Worm (Caenorhabditis elegans) whole organism, mixed stage, embryonic: Measurements from ENCODE around the gene Y11D7A.10.
"Not testable (repeated sequence)": the region's sequence is repeated elsewhere in the genome, so short reads cannot be mapped to it uniquely, and the experiment has no call there.

Source experiments
- M03D4.4 ChIP-seq: sonication (generic microtip); optimal IDR thresholded peaks from 2 replicates; lab custom pipeline; 2017; ENCODE audit warnings: mild to moderate bottlenecking, missing genetic modification characterization, missing compliant biosample characterization
- bed-3 ChIP-seq: fragments of 200-800 bp; sonication (Bioruptor generic); optimal IDR thresholded peaks from 3 replicates; lab custom pipeline; 2018; ENCODE audit warnings: mild to moderate bottlenecking, missing genetic modification characterization, moderate library complexity, missing compliant biosample characterization
- blmp-1 ChIP-seq: fragments of 150-350 bp; optimal IDR thresholded peaks from 2 replicates; lab custom pipeline; 2014; ENCODE audit warnings: missing biosample characterization, missing genetic modification characterization
- ceh-43 ChIP-seq: fragments of 200-800 bp; sonication (Bioruptor generic); optimal IDR thresholded peaks from 2 replicates; lab custom pipeline; 2018; ENCODE audit warnings: mild to moderate bottlenecking, missing genetic modification characterization, moderate library complexity, missing compliant biosample characterization
- ceh-83 ChIP-seq: fragments of 200-800 bp; sonication (Bioruptor generic); optimal IDR thresholded peaks from 2 replicates; lab custom pipeline; 2018; ENCODE audit warnings: mild to moderate bottlenecking, missing genetic modification characterization, missing compliant biosample characterization
- ces-1 ChIP-seq: fragments of 150-350 bp; optimal IDR thresholded peaks from 2 replicates; lab custom pipeline; 2014; ENCODE audit warnings: missing biosample characterization, missing genetic modification reagents, missing genetic modification characterization
- cnd-1 ChIP-seq: fragments of 200-800 bp; sonication (Bioruptor generic); optimal IDR thresholded peaks from 2 replicates; lab custom pipeline; 2018; ENCODE audit warnings: mild to moderate bottlenecking, missing genetic modification characterization, missing compliant biosample characterization
- drap-1 ChIP-seq: fragments of 200-800 bp; sonication (Bioruptor generic); optimal IDR thresholded peaks from 3 replicates; lab custom pipeline; 2018; ENCODE audit warnings: mild to moderate bottlenecking, missing genetic modification characterization, missing compliant biosample characterization
- elt-1 ChIP-seq: sonication (generic microtip); optimal IDR thresholded peaks from 2 replicates; lab custom pipeline; 2017; ENCODE audit warnings: missing genetic modification characterization, mild to moderate bottlenecking, missing compliant biosample characterization, antibody characterized with exemption, moderate library complexity, borderline replicate concordance; ENCODE audit not compliant: insufficient read depth
- elt-3 ChIP-seq: fragments of 150-350 bp; optimal IDR thresholded peaks from 2 replicates; lab custom pipeline; 2014; ENCODE audit warnings: missing biosample characterization, missing genetic modification characterization
- flh-1 ChIP-seq: fragments of 200-800 bp; sonication (Bioruptor generic); optimal IDR thresholded peaks from 2 replicates; lab custom pipeline; 2018; ENCODE audit warnings: mild to moderate bottlenecking, missing genetic modification characterization, moderate library complexity, missing compliant biosample characterization
- ham-2 ChIP-seq: fragments of 200-800 bp; sonication (Bioruptor generic); optimal IDR thresholded peaks from 2 replicates; lab custom pipeline; 2018; ENCODE audit warnings: mild to moderate bottlenecking, missing genetic modification characterization, missing compliant biosample characterization
- hlh-1 ChIP-seq: fragments of 150-350 bp; optimal IDR thresholded peaks from 2 replicates; lab custom pipeline; 2014; ENCODE audit warnings: missing biosample characterization, missing genetic modification reagents, missing genetic modification characterization
- lin-13 ChIP-seq: fragments of 150-350 bp; optimal IDR thresholded peaks from 2 replicates; lab custom pipeline; 2014; ENCODE audit warnings: missing biosample characterization, missing genetic modification characterization
- lin-32 ChIP-seq: fragments of 200-800 bp; sonication (Bioruptor generic); optimal IDR thresholded peaks from 2 replicates; lab custom pipeline; 2018; ENCODE audit warnings: mild to moderate bottlenecking, missing genetic modification characterization, missing compliant biosample characterization
- mab-5 ChIP-seq: fragments of 150-350 bp; optimal IDR thresholded peaks from 2 replicates; lab custom pipeline; 2014; ENCODE audit warnings: missing biosample characterization, missing genetic modification characterization
- mep-1 ChIP-seq: fragments of 150-350 bp; optimal IDR thresholded peaks from 2 replicates; lab custom pipeline; 2017; ENCODE audit warnings: missing biosample characterization, missing genetic modification reagents, missing genetic modification characterization, inconsistent platforms
- nhr-12 ChIP-seq: fragments of 150-350 bp; optimal IDR thresholded peaks from 2 replicates; lab custom pipeline; 2014; ENCODE audit warnings: missing biosample characterization, missing genetic modification characterization
- nhr-2 ChIP-seq: fragments of 150-350 bp; optimal IDR thresholded peaks from 2 replicates; lab custom pipeline; 2014; ENCODE audit warnings: missing biosample characterization, missing genetic modification characterization
- nhr-237 ChIP-seq: fragments of 150-350 bp; optimal IDR thresholded peaks from 2 replicates; lab custom pipeline; 2014; ENCODE audit warnings: missing biosample characterization, missing genetic modification characterization
- nhr-28 ChIP-seq: fragments of 150-350 bp; optimal IDR thresholded peaks from 2 replicates; lab custom pipeline; 2014; ENCODE audit warnings: missing biosample characterization, missing genetic modification characterization
- nhr-76 ChIP-seq: sonication (generic microtip); optimal IDR thresholded peaks from 2 replicates; lab custom pipeline; 2017; ENCODE audit warnings: missing biosample characterization, missing genetic modification characterization
- pha-4 ChIP-seq: fragments of 150-350 bp; optimal IDR thresholded peaks from 2 replicates; lab custom pipeline; 2018; ENCODE audit warnings: missing biosample characterization, missing genetic modification reagents, missing genetic modification characterization
- sem-2 ChIP-seq: fragments of 200-800 bp; sonication (Bioruptor generic); optimal IDR thresholded peaks from 2 replicates; lab custom pipeline; 2018; ENCODE audit warnings: mild to moderate bottlenecking, missing genetic modification characterization, missing compliant biosample characterization
- sptf-1 ChIP-seq: sonication (generic microtip); optimal IDR thresholded peaks from 2 replicates; lab custom pipeline; 2017; ENCODE audit warnings: mild to moderate bottlenecking, missing genetic modification characterization, moderate library complexity, missing compliant biosample characterization
- tbx-8 ChIP-seq: fragments of 200-800 bp; sonication (Bioruptor generic); optimal IDR thresholded peaks from 2 replicates; lab custom pipeline; 2018; ENCODE audit warnings: mild to moderate bottlenecking, missing genetic modification characterization, moderate library complexity, missing compliant biosample characterization
- unc-120 ChIP-seq: sonication (generic microtip); optimal IDR thresholded peaks from 2 replicates; lab custom pipeline; 2017; ENCODE audit warnings: missing genetic modification characterization, missing compliant biosample characterization; ENCODE audit not compliant: poor library complexity, severe bottlenecking
- unc-39 ChIP-seq: fragments of 150-350 bp; optimal IDR thresholded peaks from 2 replicates; lab custom pipeline; 2014; ENCODE audit warnings: missing biosample characterization, missing genetic modification characterization
- unc-62 ChIP-seq: fragments of 150-350 bp; optimal IDR thresholded peaks from 2 replicates; lab custom pipeline; 2014; ENCODE audit warnings: missing biosample characterization, missing genetic modification reagents, missing genetic modification characterization
- zip-8 ChIP-seq: fragments of 150-350 bp; optimal IDR thresholded peaks from 2 replicates; lab custom pipeline; 2014; ENCODE audit warnings: missing biosample characterization, missing genetic modification characterization
- ztf-11 ChIP-seq: fragments of 150-350 bp; optimal IDR thresholded peaks from 2 replicates; lab custom pipeline; 2014; ENCODE audit warnings: missing biosample characterization, missing genetic modification characterization

The Y11D7A.10 gene

DNA sequence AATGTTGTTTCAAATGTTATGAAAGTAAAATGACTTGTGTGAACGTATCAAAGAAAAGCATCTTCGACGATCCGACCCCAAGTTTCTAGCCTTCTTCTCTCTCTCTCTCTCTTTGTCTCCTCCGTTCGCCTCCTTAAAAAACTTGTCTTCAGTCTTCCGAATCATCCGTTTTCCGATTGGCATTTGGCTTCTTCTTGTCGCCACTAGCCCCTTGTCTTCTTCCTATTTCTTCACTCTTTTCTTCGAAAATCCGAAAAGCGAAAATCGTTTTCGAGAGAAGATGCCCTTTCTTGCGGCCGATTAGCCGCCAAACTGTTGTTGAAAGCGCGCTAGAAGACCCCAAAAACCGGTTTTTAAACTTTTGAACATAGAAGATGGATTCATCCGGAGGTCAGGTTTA, 1.0 kb downstream of the Y11D7A.10 start:
- TF ChIP-seq ztf-11, result no peak
- TF ChIP-seq ham-2 (GFP tag; lab: Kevin White, UChicago), result peak; percentile 6
- no peak for TF ChIP-seq hlh-1

DNA sequence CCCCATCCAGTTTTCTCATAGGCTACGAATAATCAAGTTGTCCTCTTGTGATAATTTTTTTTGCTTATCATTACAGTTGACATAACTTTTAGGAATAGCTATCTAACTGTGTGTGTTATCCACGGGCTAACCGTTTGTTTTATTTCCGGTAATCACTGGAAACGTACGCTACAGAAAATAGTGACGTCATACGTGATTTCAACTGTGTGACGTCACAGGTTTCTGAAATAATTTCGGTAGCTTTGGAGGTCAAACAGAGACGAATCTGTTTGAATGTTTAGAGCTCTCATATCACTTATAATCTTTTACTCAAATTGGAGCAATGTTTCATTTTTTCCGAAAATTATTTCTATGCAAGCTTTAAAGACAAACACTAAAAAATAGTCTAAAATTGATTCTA, 2.7 kb downstream of the Y11D7A.10 start:
- TF ChIP-seq bed-3 (GFP tag; lab: Kevin White, UChicago) (no peak), zip-8 (peak; percentile 88)

DNA sequence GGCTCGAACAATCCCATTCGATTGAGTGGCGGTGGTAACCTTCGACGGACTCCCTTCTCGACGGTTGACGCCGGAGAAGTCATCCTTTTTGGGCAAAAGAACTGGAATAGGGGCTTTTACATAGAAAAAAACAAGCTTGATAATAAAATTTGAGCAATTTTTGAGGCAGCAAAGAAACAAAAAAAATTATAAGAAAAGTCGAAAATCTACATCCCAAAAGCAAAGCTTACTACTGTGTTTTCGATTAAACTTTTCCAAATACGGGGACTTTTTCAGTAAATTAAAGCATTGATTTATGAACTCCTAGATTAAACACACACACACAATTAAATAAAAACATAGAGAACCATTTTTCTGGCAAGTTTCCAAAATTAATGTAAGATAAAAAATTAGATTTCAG, 3.6 kb downstream of the Y11D7A.10 start, which contains the start of gene Y11D7A.9:
Gene Y11D7A.9, minus strand, starts transcription at position 101 of the 400 bp plus-strand sequence.
- TF ChIP-seq ham-2 (GFP tag; lab: Kevin White, UChicago) (no peak), sptf-1 (tag; lab: Kevin White, UChicago) (no peak), lin-32 (GFP tag; lab: Kevin White, UChicago) (no peak), bed-3 (GFP tag; lab: Kevin White, UChicago) (no peak), unc-62 (no peak), tbx-8 (GFP tag; lab: Kevin White, UChicago) (no peak), zip-8 (no peak), cnd-1 (no peak), ceh-43 (no peak)

DNA sequence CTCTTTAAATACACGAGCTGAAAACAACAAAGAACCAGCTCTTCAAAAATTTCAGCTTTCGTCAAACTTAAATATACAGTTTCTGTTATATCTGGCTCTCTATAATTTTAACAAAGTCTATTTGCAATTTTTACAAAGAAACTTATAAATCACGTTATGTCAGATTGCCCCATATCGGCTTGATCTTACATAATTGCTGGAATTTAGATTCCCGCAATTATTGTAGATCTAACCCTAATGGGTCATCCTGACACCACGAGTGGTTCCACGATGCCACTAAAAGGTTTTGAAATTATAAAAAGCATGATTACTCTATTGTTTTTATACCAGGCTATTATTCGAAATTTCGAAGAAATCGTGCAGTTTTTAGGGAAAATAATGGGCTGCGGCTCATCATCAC, 8.5 kb downstream of the Y11D7A.10 start, which contains the start of gene Y11D7A.8:
Gene Y11D7A.8, plus strand, starts transcription at position 301 of the 400 bp plus-strand sequence.
- no peak for TF ChIP-seq ztf-11

DNA sequence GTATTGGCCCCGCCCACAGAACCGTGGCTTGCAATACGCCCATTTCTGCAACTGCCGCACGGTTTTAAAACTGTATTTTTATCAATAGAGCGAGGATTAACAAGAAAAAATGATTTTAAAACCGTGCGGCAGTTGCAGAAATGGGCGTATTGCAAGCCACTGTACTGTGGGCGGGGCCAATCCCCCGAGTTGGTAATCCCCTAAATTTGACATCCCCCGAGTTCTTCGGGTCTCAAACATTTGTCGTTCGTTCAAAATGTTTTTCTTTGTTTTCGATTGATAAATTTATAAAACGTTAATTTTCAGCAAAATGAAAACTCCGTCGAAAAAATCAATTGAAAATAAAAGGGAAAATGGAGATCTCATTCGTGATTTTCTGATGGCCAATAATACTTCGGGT, 10.3 kb downstream of the Y11D7A.10 start, which contains the start of gene Y11D7A.7:
Gene Y11D7A.7, plus strand, starts transcription at position 301 of the 400 bp plus-strand sequence.
- TF ChIP-seq elt-3 (tag; lab: Kevin White, UChicago); elt-1 (tag; lab: Kevin White, UChicago); unc-62: not testable (repeated sequence)

DNA sequence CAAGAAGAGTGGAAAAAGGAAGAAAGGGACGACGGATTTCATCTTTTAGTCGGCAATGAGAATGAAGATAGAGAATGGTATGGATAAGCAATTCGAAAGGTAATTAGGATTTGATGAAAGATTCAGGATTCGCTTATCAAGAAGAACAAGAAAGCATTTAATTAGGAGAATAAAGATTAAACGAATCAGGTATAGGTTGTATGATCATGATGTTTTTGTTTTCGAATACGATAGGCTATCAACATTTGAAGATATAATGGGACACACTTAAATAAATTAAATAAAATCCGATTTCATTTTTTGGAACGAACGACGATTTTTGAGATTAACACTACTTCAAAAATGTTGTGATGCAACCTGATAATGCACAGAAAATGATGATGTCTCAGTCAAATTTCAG, 14.1 kb downstream of the Y11D7A.10 start, which contains the start of gene Y11D7A.5:
Gene Y11D7A.5, minus strand, starts transcription at position 101 of the 400 bp plus-strand sequence.
- TF ChIP-seq bed-3 (GFP tag; lab: Kevin White, UChicago) (no peak), lin-13 (tag; lab: Kevin White, UChicago) (no peak), M03D4.4 (no peak), unc-62 (no peak), cnd-1 (no peak), drap-1 (GFP tag; lab: Kevin White, UChicago) (no peak), ztf-11 (no peak), ces-1 (GFP tag; lab: Kevin White, UChicago) (no peak), sem-2 (GFP tag; lab: Kevin White, UChicago) (no peak), pha-4 (tag; lab: Kevin White, UChicago) (no peak), zip-8 (no peak), ceh-83 (GFP tag; lab: Kevin White, UChicago) (no peak), elt-3 (tag; lab: Kevin White, UChicago) (no peak), blmp-1 (tag; lab: Kevin White, UChicago) (no peak), unc-120 (tag; lab: Kevin White, UChicago) (no peak), nhr-12 (no peak), nhr-237 (tag; lab: Kevin White, UChicago) (no peak), mab-5 (tag; lab: Kevin White, UChicago) (no peak)

DNA sequence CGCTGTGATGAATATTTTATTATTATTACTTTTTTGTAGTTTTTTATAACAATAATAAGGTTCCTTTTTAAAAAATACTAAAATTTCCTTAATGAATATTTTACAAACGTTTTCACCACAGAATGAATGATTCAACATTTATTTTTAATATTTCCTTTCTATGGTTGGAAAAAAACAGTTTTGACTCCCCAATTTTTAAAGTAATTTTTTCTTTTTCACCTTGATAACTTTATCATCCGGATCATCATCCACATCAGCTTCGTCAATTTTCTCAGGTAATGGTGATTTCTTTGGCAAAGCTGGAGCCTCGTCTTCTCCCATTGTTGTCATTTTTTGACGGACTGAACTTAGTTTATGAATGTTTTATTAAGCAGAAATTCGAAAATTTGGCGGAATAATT, 15.9 kb downstream of the Y11D7A.10 start, which contains the start of gene rab-28:
Gene rab-28, minus strand, starts transcription at position 343 of the 400 bp plus-strand sequence.
- no peak for TF ChIP-seq mep-1 (tag; lab: Kevin White, UChicago)
- TF ChIP-seq ces-1 (GFP tag; lab: Kevin White, UChicago), result no peak

DNA sequence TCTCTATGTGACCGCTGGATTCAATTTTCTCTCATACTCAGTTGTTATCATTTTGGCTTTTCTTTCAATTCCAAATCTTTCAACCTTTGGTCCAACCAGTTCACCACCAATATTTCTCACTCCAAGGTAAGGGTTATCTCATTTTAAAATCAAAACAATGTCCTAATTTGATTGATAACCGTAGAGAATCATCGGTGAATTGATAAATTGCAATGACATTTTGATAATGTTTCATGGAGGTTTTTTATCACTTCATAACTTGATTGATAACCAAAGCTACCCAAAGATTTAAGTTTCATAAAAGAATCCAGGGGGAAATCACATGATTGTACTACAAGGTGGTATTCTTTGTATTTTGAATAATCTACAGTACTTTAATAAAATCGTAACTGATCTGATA, 20.4 kb downstream of the Y11D7A.10 start:
- TF ChIP-seq drap-1 (GFP tag; lab: Kevin White, UChicago) (no peak), nhr-28 (tag; lab: Kevin White, UChicago) (no peak), pha-4 (tag; lab: Kevin White, UChicago) (no peak), nhr-12 (no peak), nhr-2 (tag; lab: Kevin White, UChicago) (no peak), elt-3 (tag; lab: Kevin White, UChicago) (no peak), lin-13 (tag; lab: Kevin White, UChicago) (no peak), unc-39 (no peak), flh-1 (GFP tag; lab: Kevin White, UChicago) (no peak), sem-2 (GFP tag; lab: Kevin White, UChicago) (no peak), elt-1 (tag; lab: Kevin White, UChicago) (no peak), nhr-76 (tag; lab: Kevin White, UChicago) (no peak), ztf-11 (no peak), ces-1 (GFP tag; lab: Kevin White, UChicago) (no peak), M03D4.4 (no peak)
- TF ChIP-seq, all 35 proteins: peak for 0
